Worm (Caenorhabditis elegans): ENCODE data around the gene C30F2.4.

The C30F2.4 gene

DNA sequence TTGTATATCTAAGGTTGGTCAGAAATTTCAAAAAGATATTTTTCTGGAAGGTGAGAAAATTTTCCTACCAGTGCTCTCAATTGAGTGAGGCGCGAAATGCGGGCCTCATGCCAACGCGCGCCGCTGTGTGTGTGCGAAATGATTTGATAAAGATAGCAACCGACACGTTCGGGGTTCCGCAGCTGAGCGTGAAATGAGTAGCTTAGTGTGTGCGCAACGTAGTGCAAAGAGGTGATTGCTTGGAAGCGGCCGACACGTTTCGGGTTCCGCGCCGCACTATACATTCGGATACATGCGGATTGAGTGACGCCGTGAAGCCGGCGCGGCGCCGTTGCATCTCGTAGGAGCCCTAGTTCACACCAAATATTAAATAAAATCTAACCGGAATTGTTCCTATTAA is 14.8 kb upstream of the C30F2.4 start:
- no peak for TF ChIP-seq ama-1 (optimal IDR thresholded peaks at IDR 0.05)
- no peak for TF ChIP-seq ceh-22 (tag; optimal IDR thresholded peaks at IDR 0.05)
- TF ChIP-seq ceh-45 (GFP tag; IDR thresholded peaks at IDR 0.05): no peak
- no peak for TF ChIP-seq unc-42 (tag; optimal IDR thresholded peaks at IDR 0.05)
- TF ChIP-seq T23F11.4 (GFP tag; optimal IDR thresholded peaks at IDR 0.05): no peak
- no peak for TF ChIP-seq hlh-15 (tag; optimal IDR thresholded peaks at IDR 0.05)
- TF ChIP-seq ahr-1 (tag; optimal IDR thresholded peaks at IDR 0.05): no peak
- TF ChIP-seq sox-4 (tag; optimal IDR thresholded peaks at IDR 0.05): no peak
- TF ChIP-seq nhr-232 (tag; optimal IDR thresholded peaks at IDR 0.05): no peak

- TF ChIP-seq pax-1 (tag; optimal IDR thresholded peaks at IDR 0.05) (no peak), ceh-9 (tag; optimal IDR thresholded peaks at IDR 0.05) (no peak), hlh-13 (GFP tag; optimal IDR thresholded peaks at IDR 0.05) (no peak), mec-3 (tag; optimal IDR thresholded peaks at IDR 0.05; ENCODE audit: borderline replicate concordance) (no peak), sox-2 (GFP tag; IDR thresholded peaks at IDR 0.05) (no peak), ama-1 (optimal IDR thresholded peaks at IDR 0.05) (no peak), eyg-1 (tag; optimal IDR thresholded peaks at IDR 0.05) (no peak), ttx-3 (tag; optimal IDR thresholded peaks at IDR 0.05) (no peak), sox-4 (tag; optimal IDR thresholded peaks at IDR 0.05) (no peak), ceh-19 (GFP tag; optimal IDR thresholded peaks at IDR 0.05) (no peak), ceh-34 (tag; optimal IDR thresholded peaks at IDR 0.05) (no peak), T23F11.4 (GFP tag; optimal IDR thresholded peaks at IDR 0.05) (no peak), pha-4 (tag; optimal IDR thresholded peaks at IDR 0.05) (no peak), syd-9 (tag; optimal IDR thresholded peaks at IDR 0.05) (no peak)
Measured at ce11 chrX:16087842-16088241, 11.5 kb upstream of the C30F2.4 start.

ce11 chrX:16085094-16085493 is 8.7 kb upstream of the C30F2.4 start, which contains the start of gene C30F2.2:
Gene C30F2.2, minus strand, starts transcription at chrX:16085215.
- TF ChIP-seq fkh-10 (GFP tag; optimal IDR thresholded peaks at IDR 0.05) (no peak), unc-42 (tag; optimal IDR thresholded peaks at IDR 0.05) (no peak), fax-1 (tag; optimal IDR thresholded peaks at IDR 0.05) (no peak), ceh-2 (tag; optimal IDR thresholded peaks at IDR 0.05) (no peak), dve-1 (tag; optimal IDR thresholded peaks at IDR 0.05) (no peak), hlh-30 (tag; optimal IDR thresholded peaks at IDR 0.05; ENCODE audit: insufficient read depth) (no peak), odd-2 (tag; optimal IDR thresholded peaks at IDR 0.05) (no peak), ceh-30 (tag; optimal IDR thresholded peaks at IDR 0.05) (no peak), ahr-1 (tag; optimal IDR thresholded peaks at IDR 0.05) (no peak), elt-4 (tag; optimal IDR thresholded peaks at IDR 0.05) (no peak), pat-9 (tag; optimal IDR thresholded peaks at IDR 0.05) (no peak)

DNA sequence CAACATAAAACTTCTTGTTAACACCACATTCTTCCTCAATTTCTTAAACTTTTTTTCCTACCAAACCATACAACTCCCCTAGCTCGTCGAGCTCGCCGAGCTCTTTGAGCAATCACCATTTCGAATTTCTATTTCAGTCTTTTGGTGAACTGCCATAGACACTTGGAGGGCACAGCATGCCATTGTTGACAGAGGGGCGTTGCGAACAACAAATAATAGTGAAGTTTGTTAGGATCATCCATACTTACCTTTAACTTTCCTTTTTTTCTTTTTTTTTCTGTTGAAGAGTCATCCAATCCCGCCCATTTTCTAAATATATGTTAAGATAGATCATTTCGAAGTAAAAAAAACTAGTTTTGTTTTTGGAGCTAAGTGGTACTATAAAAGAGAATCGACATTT is 5.7 kb upstream of the C30F2.4 start, which contains the start of gene idpp-14:
TSS of gene idpp-14 (plus strand) at position 324 of the 400 bp plus-strand sequence.
- no peak for TF ChIP-seq hlh-30 (tag; optimal IDR thresholded peaks at IDR 0.05; ENCODE audit: insufficient read depth)
- no peak for TF ChIP-seq ceh-45 (GFP tag; IDR thresholded peaks at IDR 0.05)
- TF ChIP-seq gmeb-2 (tag; optimal IDR thresholded peaks at IDR 0.05): no peak
- no peak for TF ChIP-seq lim-6 (tag; optimal IDR thresholded peaks at IDR 0.05)
- TF ChIP-seq ttx-3 (tag; optimal IDR thresholded peaks at IDR 0.05): no peak
- no peak for TF ChIP-seq ceh-22 (tag; optimal IDR thresholded peaks at IDR 0.05)

- no peak for TF ChIP-seq dve-1 (tag; optimal IDR thresholded peaks at IDR 0.05)
Measured at ce11 chrX:16078695-16079094, 2.3 kb upstream of the C30F2.4 start.

ce11 chrX:16072595-16072994 is 3.8 kb downstream of the C30F2.4 start, which contains the start of gene col-187:
Gene col-187, plus strand, starts transcription at chrX:16072895.
- TF ChIP-seq ceh-24 (tag; optimal IDR thresholded peaks at IDR 0.05) (no peak), ttx-3 (tag; optimal IDR thresholded peaks at IDR 0.05) (no peak), mec-3 (tag; optimal IDR thresholded peaks at IDR 0.05; ENCODE audit: borderline replicate concordance) (no peak), fkh-6 (tag; optimal IDR thresholded peaks at IDR 0.05) (no peak), gmeb-2 (tag; optimal IDR thresholded peaks at IDR 0.05) (no peak), lin-11 (tag; optimal IDR thresholded peaks at IDR 0.05) (no peak), pros-1 (tag; optimal IDR thresholded peaks at IDR 0.05) (no peak), ceh-2 (tag; optimal IDR thresholded peaks at IDR 0.05) (no peak), unc-42 (tag; optimal IDR thresholded peaks at IDR 0.05) (no peak), elt-2 (tag; optimal IDR thresholded peaks at IDR 0.05) (no peak), npax-4 (tag; optimal IDR thresholded peaks at IDR 0.05) (no peak), T23F11.4 (GFP tag; optimal IDR thresholded peaks at IDR 0.05) (no peak)

Data from whole organism, late embryonic.